Worm (Caenorhabditis elegans) whole organism, L3 larva: ENCODE measurements around the gene spop-1.

Experiments
- ceh-9 ChIP-seq: sonication (generic microtip); optimal IDR thresholded peaks from 2 replicates; lab custom pipeline; 2018; ENCODE audit warnings: missing biosample characterization, missing genetic modification characterization
- elt-1 ChIP-seq: fragments of 150-350 bp; optimal IDR thresholded peaks from 2 replicates; lab custom pipeline; 2014; ENCODE audit warnings: missing biosample characterization, missing genetic modification characterization
- nhr-11 ChIP-seq: fragments of 150-350 bp; optimal IDR thresholded peaks from 2 replicates; lab custom pipeline; 2014; ENCODE audit warnings: missing biosample characterization, missing genetic modification characterization
- nhr-28 ChIP-seq: fragments of 150-350 bp; optimal IDR thresholded peaks from 2 replicates; lab custom pipeline; 2014; ENCODE audit warnings: missing biosample characterization, missing genetic modification characterization
- nhr-76 ChIP-seq: fragments of 150-350 bp; sonication (generic microtip); optimal IDR thresholded peaks from 5 replicates; lab custom pipeline; 2014; ENCODE audit warnings: missing biosample characterization, missing genetic modification characterization

ce11 chrIII:10106390-10106789 lies 8.5 kb upstream of the spop-1 start, which contains the start of gene srt-55:
- no peak for TF ChIP-seq ceh-9 (tag; lab: Kevin White, UChicago)
- no peak for TF ChIP-seq elt-1
- TF ChIP-seq nhr-28 (tag; lab: Kevin White, UChicago) = no peak
- no peak for TF ChIP-seq nhr-11 (tag; lab: Kevin White, UChicago)
- TF ChIP-seq nhr-76 (tag; lab: Kevin White, UChicago) = no peak
